Worm (Caenorhabditis elegans): ENCODE data around the gene M163.11.

- TF ChIP-seq elt-3 (tag; optimal IDR thresholded peaks at IDR 0.05) = peak in 2 of 3 experiments; percentile 28 to 70
- no peak for TF ChIP-seq tbx-2 (tag; optimal IDR thresholded peaks at IDR 0.05)
- no peak for TF ChIP-seq lin-39 (tag; optimal IDR thresholded peaks at IDR 0.05)
- TF ChIP-seq lin-15B (tag; optimal IDR thresholded peaks at IDR 0.05) = no peak
- TF ChIP-seq lsy-12 (tag; optimal IDR thresholded peaks at IDR 0.05) = no peak
- TF ChIP-seq nhr-11 (tag; optimal IDR thresholded peaks at IDR 0.05) = no peak
- TF ChIP-seq zag-1 (tag; optimal IDR thresholded peaks at IDR 0.05) = no peak
Observed at ce11 chrX:14505578-14506353, 26.6 kb downstream of the M163.11 start.
